Fruit fly (Drosophila melanogaster) whole organism, embryonic: ENCODE data around the gene CG33110.

Source experiments
- CG1603 ChIP-seq: fragments of 200-800 bp; sonication (Bioruptor generic); optimal IDR thresholded peaks from 2 replicates; lab custom pipeline; 2019; ENCODE audit warnings: missing biosample characterization, mild to moderate bottlenecking, missing genetic modification characterization, moderate library complexity
- CG16813 ChIP-seq: fragments of 200-800 bp; sonication (Bioruptor generic); IDR thresholded peaks from 3 replicates; pipeline ENCODE4 v1.3.6; 2022; ENCODE audit warnings: missing biosample characterization, missing genetic modification characterization; ENCODE audit not compliant: partially characterized antibody
- CG2202 ChIP-seq: fragments of 200-800 bp; sonication (Bioruptor generic); optimal IDR thresholded peaks from 2 replicates; lab custom pipeline; 2018; ENCODE audit warnings: missing biosample characterization, mild to moderate bottlenecking, missing genetic modification characterization
- CG9797 ChIP-seq: fragments of 200-800 bp; sonication (Bioruptor generic); optimal IDR thresholded peaks from 3 replicates; lab custom pipeline; 2018; ENCODE audit warnings: missing biosample characterization, mild to moderate bottlenecking, missing genetic modification characterization
- CTCF ChIP-seq: fragments of 200-800 bp; sonication (Bioruptor generic); optimal IDR thresholded peaks from 2 replicates; lab custom pipeline; 2017; ENCODE audit warnings: missing biosample characterization, mild to moderate bottlenecking, missing genetic modification characterization, moderate library complexity
- Dp ChIP-seq: fragments of 200-800 bp; sonication (Bioruptor generic); optimal IDR thresholded peaks from 2 replicates; lab custom pipeline; 2018; ENCODE audit warnings: missing biosample characterization, mild to moderate bottlenecking, missing genetic modification characterization, moderate library complexity
- Sox102F ChIP-seq: fragments of 200-800 bp; sonication (Bioruptor generic); optimal IDR thresholded peaks from 2 replicates; lab custom pipeline; 2018; ENCODE audit warnings: missing biosample characterization, mild to moderate bottlenecking, missing genetic modification characterization, moderate library complexity
- Tbp ChIP-seq: fragments of >200 bp; optimal IDR thresholded peaks from 2 replicates; lab custom pipeline; 2018; ENCODE audit warnings: missing biosample characterization, missing genetic modification characterization
- dmrt99B ChIP-seq: fragments of 200-800 bp; sonication (Bioruptor generic); optimal IDR thresholded peaks from 2 replicates; lab custom pipeline; 2018; ENCODE audit warnings: missing biosample characterization, mild to moderate bottlenecking, missing genetic modification characterization, moderate library complexity
- mam ChIP-seq: fragments of 200-800 bp; sonication (Bioruptor generic); optimal IDR thresholded peaks from 3 replicates; lab custom pipeline; 2016; ENCODE audit warnings: missing biosample characterization, missing genetic modification characterization
- nmo ChIP-seq: fragments of 200-800 bp; sonication (Bioruptor generic); optimal IDR thresholded peaks from 2 replicates; lab custom pipeline; 2018; ENCODE audit warnings: missing biosample characterization, mild to moderate bottlenecking, missing genetic modification characterization, moderate library complexity
- run ChIP-seq: fragments of 200-800 bp; sonication (Bioruptor generic); optimal IDR thresholded peaks from 3 replicates; lab custom pipeline; 2018; ENCODE audit warnings: missing biosample characterization, mild to moderate bottlenecking, missing genetic modification characterization
- tna ChIP-seq: fragments of 200-800 bp; sonication (Bioruptor generic); IDR thresholded peaks from 2 replicates; pipeline ENCODE4 v1.3.6; 2022; ENCODE audit warnings: missing biosample characterization, missing genetic modification characterization; ENCODE audit not compliant: partially characterized antibody

- TF ChIP-seq CG9797 (GFP tag; lab: Kevin White, UChicago) (no peak), Dp (GFP tag; lab: Kevin White, UChicago) (no peak), CG16813 (GFP tag; lab: Robert Waterston, UW) (0 out of 3 replicates have a peak, but pooled peaks have one; percentile 17), CTCF (GFP tag; lab: Kevin White, UChicago) (no peak), CG1603 (tag; lab: Kevin White, UChicago) (no peak), Tbp (GFP tag; lab: Kevin White, UChicago) (no peak), Sox102F (GFP tag; lab: Kevin White, UChicago) (no peak), tna (GFP tag; lab: Robert Waterston, UW) (no peak), dmrt99B (tag; lab: Kevin White, UChicago) (no peak), nmo (GFP tag; lab: Kevin White, UChicago) (no peak), mam (no peak), CG2202 (tag; lab: Kevin White, UChicago) (no peak), run (tag; lab: Kevin White, UChicago) (no peak)
Observed at dm6 chr3R:22550306-22550812, 19.6 kb upstream of the CG33110 start, which contains the start of gene bond.
